Worm (Caenorhabditis elegans): Measurements from ENCODE around the gene mpst-1.

- TF ChIP-seq W03F9.2 (tag; optimal IDR thresholded peaks at IDR 0.05) (no peak), him-1 (tag; optimal IDR thresholded peaks at IDR 0.05) (no peak)
Observed at ce11 chrV:11846969-11847368, 20.1 kb upstream of the mpst-1 start.

Data from whole organism, L4/young adult.